Fruit fly (Drosophila melanogaster) whole organism, pupa: ENCODE results near the gene CG13042.

Experiments used
- CG10348 ChIP-seq: fragments of 200-800 bp; sonication (Bioruptor generic); IDR thresholded peaks from 2 replicates; pipeline ENCODE4 v1.3.6; 2022; ENCODE audit warnings: missing biosample characterization, missing genetic modification characterization
- CG13204 ChIP-seq: fragments of 200-800 bp; sonication (Bioruptor generic); optimal IDR thresholded peaks from 2 replicates; lab custom pipeline; 2018; ENCODE audit warnings: missing biosample characterization, mild to moderate bottlenecking, missing genetic modification characterization, moderate library complexity
- CG14655 ChIP-seq: fragments of 200-800 bp; sonication (Bioruptor generic); optimal IDR thresholded peaks from 3 replicates; lab custom pipeline; 2017; ENCODE audit warnings: mild to moderate bottlenecking, missing biosample characterization, missing genetic modification reagents, missing genetic modification characterization
- CG15710 ChIP-seq: fragments of 200-800 bp; sonication (Bioruptor generic); optimal IDR thresholded peaks from 2 replicates; lab custom pipeline; 2018; ENCODE audit warnings: missing biosample characterization, mild to moderate bottlenecking, missing genetic modification characterization, moderate library complexity
- CG17806 ChIP-seq: fragments of 200-800 bp; sonication (Bioruptor generic); optimal IDR thresholded peaks from 2 replicates; lab custom pipeline; 2018; ENCODE audit warnings: missing biosample characterization, mild to moderate bottlenecking, missing genetic modification characterization, moderate library complexity
- CG32121 ChIP-seq: fragments of 200-800 bp; sonication (Bioruptor generic); IDR thresholded peaks from 2 replicates; pipeline ENCODE4 v1.3.6; 2022; ENCODE audit warnings: missing biosample characterization, missing genetic modification characterization
- CG34367 ChIP-seq: fragments of 200-800 bp; sonication (Bioruptor generic); optimal IDR thresholded peaks from 2 replicates; lab custom pipeline; 2018; ENCODE audit warnings: missing biosample characterization, mild to moderate bottlenecking, missing genetic modification characterization
- CG4496 ChIP-seq: fragments of 200-800 bp; sonication (Bioruptor generic); IDR thresholded peaks from 3 replicates; pipeline ENCODE4 v1.3.6; 2022; ENCODE audit warnings: missing biosample characterization, missing genetic modification characterization
- CG8159 ChIP-seq: fragments of 200-800 bp; sonication (Bioruptor generic); optimal IDR thresholded peaks from 3 replicates; lab custom pipeline; 2018; ENCODE audit warnings: missing biosample characterization, mild to moderate bottlenecking, missing genetic modification characterization, moderate library complexity
- CG8301 ChIP-seq: fragments of 200-800 bp; sonication (Bioruptor generic); optimal IDR thresholded peaks from 2 replicates; lab custom pipeline; 2018; ENCODE audit warnings: missing biosample characterization, mild to moderate bottlenecking, missing genetic modification characterization
- CG9948 ChIP-seq: fragments of 200-800 bp; sonication (Bioruptor generic); optimal IDR thresholded peaks from 2 replicates; lab custom pipeline; 2018; ENCODE audit warnings: missing biosample characterization, mild to moderate bottlenecking, missing genetic modification characterization, moderate library complexity
- D1 ChIP-seq: fragments of 200-800 bp; sonication (Bioruptor generic); optimal IDR thresholded peaks from 2 replicates; lab custom pipeline; 2018; ENCODE audit warnings: missing biosample characterization, mild to moderate bottlenecking, missing genetic modification characterization, moderate library complexity
- EcR ChIP-seq: fragments of 200-800 bp; sonication (Bioruptor generic); optimal IDR thresholded peaks from 3 replicates; lab custom pipeline; 2019; ENCODE audit warnings: missing biosample characterization, missing genetic modification characterization, mild to moderate bottlenecking, moderate library complexity, missing genetic modification reagents
- Ets98B ChIP-seq: fragments of 200-800 bp; sonication (Bioruptor generic); IDR thresholded peaks from 2 replicates; pipeline ENCODE4 v1.3.6; 2022; ENCODE audit warnings: missing biosample characterization, missing genetic modification characterization
- Pif1A ChIP-seq: fragments of 200-800 bp; sonication (Bioruptor generic); optimal IDR thresholded peaks from 3 replicates; lab custom pipeline; 2016; ENCODE audit warnings: missing biosample characterization, missing genetic modification characterization
- Pif1B ChIP-seq: fragments of 200-800 bp; sonication (Bioruptor generic); optimal IDR thresholded peaks from 3 replicates; lab custom pipeline; 2016; ENCODE audit warnings: missing biosample characterization, missing genetic modification characterization
- Snoo ChIP-seq: fragments of 200-800 bp; sonication (Bioruptor generic); optimal IDR thresholded peaks from 3 replicates; lab custom pipeline; 2017; ENCODE audit warnings: missing biosample characterization, mild to moderate bottlenecking, missing genetic modification characterization, inconsistent platforms
- fd96Ca ChIP-seq: fragments of 200-800 bp; sonication (Bioruptor generic); IDR thresholded peaks from 3 replicates; pipeline ENCODE4 v1.3.6; 2022; ENCODE audit warnings: missing biosample characterization, missing genetic modification characterization
- gl ChIP-seq: fragments of 200-800 bp; sonication (Bioruptor generic); optimal IDR thresholded peaks from 2 replicates; lab custom pipeline; 2018; ENCODE audit warnings: missing biosample characterization, mild to moderate bottlenecking, missing genetic modification characterization
- rn ChIP-seq: fragments of 200-800 bp; sonication (Bioruptor generic); IDR thresholded peaks from 2 replicates; pipeline ENCODE4 v1.3.6; 2022; ENCODE audit warnings: missing biosample characterization, missing genetic modification characterization

The CG13042 gene

dm6 chr3L:16281880-16282556, 26.3 kb downstream of the CG13042 start, which contains the start of gene CG13049:
TSS of gene CG13049 (minus strand) at chr3L:16281930.
- no peak for TF ChIP-seq EcR (GFP tag; lab: Kevin White, UChicago)
- TF ChIP-seq Snoo (tag; lab: Kevin White, UChicago), result no peak
- TF ChIP-seq CG8159 (tag; lab: Kevin White, UChicago), result no peak
- TF ChIP-seq CG10348 (GFP tag; lab: Robert Waterston, UW), result no peak
- no peak for TF ChIP-seq CG14655 (GFP tag; lab: Kevin White, UChicago)

dm6 chr3L:16279987-16280454, 28.3 kb downstream of the CG13042 start, which contains the start of gene CG13064:
TSS of gene CG13064 (plus strand) at chr3L:16280404.
- TF ChIP-seq CG32121 (GFP tag; lab: Robert Waterston, UW), result no peak
- TF ChIP-seq EcR (GFP tag; lab: Kevin White, UChicago), result peak; percentile 96
- TF ChIP-seq, all 21 proteins: peak for 1

DNA sequence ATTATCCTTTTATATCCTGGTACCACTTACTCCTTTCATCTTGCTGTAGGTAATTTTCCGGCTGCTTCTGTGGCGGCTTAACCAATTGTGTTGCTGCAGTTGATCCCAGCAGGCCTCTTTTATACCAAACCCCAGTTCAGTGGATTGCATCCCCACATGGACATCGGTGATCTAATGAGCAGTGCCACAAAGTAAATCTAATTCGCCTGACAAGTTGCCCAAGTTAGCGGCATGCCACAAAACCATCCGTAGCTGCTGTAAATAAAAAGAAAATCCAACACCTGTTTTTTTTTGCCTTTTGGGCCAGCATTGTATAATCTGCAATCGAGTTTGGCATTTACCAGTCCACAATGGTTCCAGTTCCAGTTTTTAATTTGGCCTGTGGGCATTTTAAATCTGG, 29.1 kb downstream of the CG13042 start, which contains the start of gene CG13050:
Gene CG13050 (minus strand): TSS at position 101 of the 400 bp plus-strand sequence.
- no peak for TF ChIP-seq CG8159 (tag; lab: Kevin White, UChicago)
- TF ChIP-seq CG13204 (GFP tag; lab: Kevin White, UChicago), result no peak

dm6 chr3L:16277135-16277534, 31.1 kb downstream of the CG13042 start, which contains the start of gene CG13065:
TSS of gene CG13065 (plus strand) at chr3L:16277435.
- TF ChIP-seq Pif1B (GFP tag; lab: Kevin White, UChicago), result no peak
- no peak for TF ChIP-seq CG10348 (GFP tag; lab: Robert Waterston, UW)
- TF ChIP-seq CG9948 (tag; lab: Kevin White, UChicago), result no peak
- TF ChIP-seq CG8159 (tag; lab: Kevin White, UChicago), result no peak
- no peak for TF ChIP-seq CG17806
- TF ChIP-seq Ets98B (GFP tag; lab: Robert Waterston, UW), result no peak
- TF ChIP-seq CG14655 (GFP tag; lab: Kevin White, UChicago), result no peak
- no peak for TF ChIP-seq CG4496 (GFP tag; lab: Robert Waterston, UW)
- no peak for TF ChIP-seq fd96Ca (GFP tag; lab: Robert Waterston, UW)
- no peak for TF ChIP-seq CG8301
- TF ChIP-seq EcR (GFP tag; lab: Kevin White, UChicago), result no peak
- no peak for TF ChIP-seq CG32121 (GFP tag; lab: Robert Waterston, UW)
- no peak for TF ChIP-seq D1 (tag; lab: Kevin White, UChicago)
- no peak for TF ChIP-seq CG15710 (tag; lab: Kevin White, UChicago)
- no peak for TF ChIP-seq Pif1A (GFP tag; lab: Kevin White, UChicago)
- TF ChIP-seq Snoo (tag; lab: Kevin White, UChicago), result no peak

DNA sequence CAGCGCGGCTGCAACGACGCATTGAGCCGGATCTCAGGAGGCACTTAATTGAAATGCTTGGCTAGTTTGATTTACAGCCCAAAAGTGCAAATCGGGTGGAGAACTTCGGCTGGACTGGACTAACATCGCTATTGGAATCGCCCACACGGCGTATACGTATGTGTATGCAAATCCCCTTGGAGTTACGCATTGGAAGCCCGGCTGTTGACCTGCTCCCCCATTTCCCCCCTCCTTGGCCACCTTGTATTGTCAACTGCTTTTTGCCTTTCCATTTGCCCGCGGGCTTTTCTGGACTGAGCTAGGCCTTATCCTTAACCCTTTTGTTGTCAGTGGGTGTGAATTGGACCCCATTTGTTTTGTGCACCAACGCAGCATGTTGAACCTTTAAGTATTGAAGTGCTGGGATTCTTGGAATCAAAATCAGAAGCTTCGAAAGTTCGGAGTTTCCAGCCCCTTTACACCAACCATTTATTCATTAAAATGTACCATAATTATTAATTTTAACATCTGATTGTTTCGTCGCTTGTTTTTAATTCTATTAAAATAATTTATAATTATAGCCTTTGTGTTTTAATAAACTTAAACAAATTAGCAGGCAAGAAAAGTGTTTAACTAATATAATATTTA, 32.8 kb downstream of the CG13042 start:
- TF ChIP-seq CG14655 (GFP tag; lab: Kevin White, UChicago) (peak; percentile 41), Pif1A (GFP tag; lab: Kevin White, UChicago) (no peak), CG13204 (GFP tag; lab: Kevin White, UChicago) (no peak), rn (GFP tag; lab: Robert Waterston, UW) (no peak), CG34367 (tag; lab: Kevin White, UChicago) (peak; percentile 20), CG17806 (peak; percentile 39), CG32121 (GFP tag; lab: Robert Waterston, UW) (no peak), CG15710 (tag; lab: Kevin White, UChicago) (peak; percentile 41), CG9948 (tag; lab: Kevin White, UChicago) (peak; percentile 49), EcR (GFP tag; lab: Kevin White, UChicago) (peak; percentile 75), Ets98B (GFP tag; lab: Robert Waterston, UW) (no peak), CG8159 (tag; lab: Kevin White, UChicago) (peak; percentile 63)

dm6 chr3L:16272338-16272959, 35.8 kb downstream of the CG13042 start, which contains the start of gene CG13066:
TSS of gene CG13066 (plus strand) at chr3L:16272909.
- TF ChIP-seq gl (no peak), EcR (GFP tag; lab: Kevin White, UChicago) (peak; percentile 13)
